Worm (Caenorhabditis elegans): Measurements from ENCODE around the gene C49C3.11.

Gene C49C3.11

DNA sequence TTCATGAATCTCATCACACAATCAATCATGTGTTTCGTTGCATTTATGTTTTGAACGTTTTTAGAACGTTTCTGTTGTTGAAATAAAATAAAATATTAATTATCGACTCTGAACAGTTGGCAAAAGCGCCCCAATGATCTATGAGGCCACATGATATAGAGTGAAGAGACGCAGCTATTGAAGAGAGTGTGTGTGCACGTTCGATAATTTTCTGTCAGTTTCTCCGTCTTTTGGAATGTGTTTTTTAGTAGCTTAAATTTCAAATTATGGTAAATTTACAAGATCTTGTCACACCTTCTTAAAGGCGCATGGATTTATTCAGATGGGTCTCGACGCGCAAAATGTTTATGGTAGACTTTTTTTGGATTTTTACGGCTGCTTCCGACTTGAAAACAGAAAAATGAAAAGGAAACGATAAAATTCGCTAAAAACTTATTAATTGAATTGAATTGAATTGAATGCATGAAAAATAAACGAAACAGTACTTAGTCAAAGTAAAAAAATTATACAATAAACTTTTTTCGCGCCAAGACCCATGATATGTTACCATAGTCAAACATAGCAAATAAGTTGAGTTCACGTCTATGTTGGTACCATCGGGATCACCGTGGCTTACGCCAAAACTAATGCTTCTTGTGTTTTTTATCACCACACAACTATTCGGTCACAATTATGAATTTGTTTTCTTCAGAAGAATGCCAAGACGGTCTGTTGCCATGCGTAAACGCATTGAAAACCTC, 9.9 kb upstream of the C49C3.11 start, which contains the start of gene C49C3.15 (continued):
- TF ChIP-seq F49E8.2 (tag; optimal IDR thresholded peaks at IDR 0.05; ENCODE audit: borderline replicate concordance): no peak
- TF ChIP-seq hif-1 (tag; optimal IDR thresholded peaks at IDR 0.05): peak in 1 of 2 experiments; percentile 83
- 0 out of 2 replicates have a peak, but pooled peaks have one; percentile 8 for TF ChIP-seq hmg-1.1 (GFP tag; IDR thresholded peaks at IDR 0.05)
- TF ChIP-seq fkh-10 (GFP tag; optimal IDR thresholded peaks at IDR 0.05): no peak
- TF ChIP-seq dmd-8 (GFP tag; IDR thresholded peaks at IDR 0.05): no peak
- no peak for TF ChIP-seq ceh-32 (tag; optimal IDR thresholded peaks at IDR 0.05; ENCODE audit: poor library complexity)
- no peak for TF ChIP-seq Y105C5A.15 (GFP tag; IDR thresholded peaks at IDR 0.05)
- TF ChIP-seq ces-1 (GFP tag; optimal IDR thresholded peaks at IDR 0.05): no peak
- TF ChIP-seq zfp-2 (tag; optimal IDR thresholded peaks at IDR 0.05): no peak
- TF ChIP-seq lin-38 (GFP tag; IDR thresholded peaks at IDR 0.05): peak; percentile 48; the same call in 1 of the 2 replicates
- no peak for TF ChIP-seq ceh-28 (tag; optimal IDR thresholded peaks at IDR 0.05)
- no peak for TF ChIP-seq snpc-1.2 (GFP tag; IDR thresholded peaks at IDR 0.05)
- no peak for TF ChIP-seq sdz-12 (GFP tag; optimal IDR thresholded peaks at IDR 0.05)
- no peak for TF ChIP-seq Y5F2A.4 (GFP tag; optimal IDR thresholded peaks at IDR 0.05)
- TF ChIP-seq nhr-41 (GFP tag; IDR thresholded peaks at IDR 0.05): no peak
- no peak for TF ChIP-seq skn-1 (tag; optimal IDR thresholded peaks at IDR 0.05)
- peak; percentile 96 for TF ChIP-seq hlh-30 (tag; optimal IDR thresholded peaks at IDR 0.05; ENCODE audit: insufficient read depth)
- no peak for TF ChIP-seq dmd-6 (GFP tag; IDR thresholded peaks at IDR 0.05)
- no peak for TF ChIP-seq D1046.2 (GFP tag; IDR thresholded peaks at IDR 0.05)
- TF ChIP-seq F10B5.3 (tag; optimal IDR thresholded peaks at IDR 0.05): no peak
- TF ChIP-seq vab-7 (GFP tag; IDR thresholded peaks at IDR 0.05): no peak
- no peak for TF ChIP-seq lin-13 (GFP tag; optimal IDR thresholded peaks at IDR 0.05)
- no peak for TF ChIP-seq daf-16 (GFP tag; optimal IDR thresholded peaks at IDR 0.05)
- TF ChIP-seq daf-16 (tag; optimal IDR thresholded peaks at IDR 0.05): peak; percentile 23
- peak; percentile 42 for TF ChIP-seq mep-1 (tag; optimal IDR thresholded peaks at IDR 0.05)
- TF ChIP-seq aly-2 (tag; optimal IDR thresholded peaks at IDR 0.05): no peak
- no peak for TF ChIP-seq spr-3 (GFP tag; optimal IDR thresholded peaks at IDR 0.05)
- TF ChIP-seq fos-1 (tag; optimal IDR thresholded peaks at IDR 0.05): no peak
- no peak for TF ChIP-seq nhr-77 (tag; optimal IDR thresholded peaks at IDR 0.05)
- no peak for TF ChIP-seq tra-1 (GFP tag; IDR thresholded peaks at IDR 0.05)
- no peak for TF ChIP-seq mxl-2 (GFP tag; conservative IDR thresholded peaks at IDR 0.05)
- TF ChIP-seq duxl-1 (tag; optimal IDR thresholded peaks at IDR 0.05; ENCODE audit: poor library complexity): no peak
- TF ChIP-seq nhr-111 (GFP tag; optimal IDR thresholded peaks at IDR 0.05): no peak
- TF ChIP-seq cey-2 (tag; optimal IDR thresholded peaks at IDR 0.05; ENCODE audit: borderline replicate concordance, insufficient read depth): no peak
- TF ChIP-seq nhr-237 (tag; optimal IDR thresholded peaks at IDR 0.05): no peak

ce11 chrIV:17335031-17335430, 8.6 kb upstream of the C49C3.11 start, which contains the start of gene C49C3.8:
TSS of gene C49C3.8 (plus strand) at chrIV:17335203.
- no peak for TF ChIP-seq unc-62 (GFP tag; optimal IDR thresholded peaks at IDR 0.05 in 1 of 2)
- no peak for TF ChIP-seq unc-62 (tag; optimal IDR thresholded peaks at IDR 0.05)
- TF ChIP-seq mep-1 (tag; optimal IDR thresholded peaks at IDR 0.05): no peak
- TF ChIP-seq mxl-2 (GFP tag; conservative IDR thresholded peaks at IDR 0.05): no peak
- no peak for TF ChIP-seq ztf-7 (tag; optimal IDR thresholded peaks at IDR 0.05)
- peak in 1 of 2 experiments; percentile 51 for TF ChIP-seq lsy-2 (tag; optimal IDR thresholded peaks at IDR 0.05)
- peak; percentile 40 for TF ChIP-seq lin-38 (GFP tag; IDR thresholded peaks at IDR 0.05)
- TF ChIP-seq snpc-4 (tag; optimal IDR thresholded peaks at IDR 0.05): no peak
- TF ChIP-seq nhr-28 (tag; optimal IDR thresholded peaks at IDR 0.05): no peak
- no peak for TF ChIP-seq madf-9 (GFP tag; conservative IDR thresholded peaks at IDR 0.05)
- TF ChIP-seq tag-97 (GFP tag; IDR thresholded peaks at IDR 0.05): no peak
- no peak for TF ChIP-seq daf-12 (tag; optimal IDR thresholded peaks at IDR 0.05)
- TF ChIP-seq F26F4.8 (GFP tag; conservative IDR thresholded peaks at IDR 0.05): no peak
- TF ChIP-seq mes-2 (tag; optimal IDR thresholded peaks at IDR 0.05; ENCODE audit: poor library complexity, severe bottlenecking): peak; percentile 27
- peak; percentile 79 for TF ChIP-seq aha-1 (tag)
- no peak for TF ChIP-seq ceh-20 (GFP tag; IDR thresholded peaks at IDR 0.05)
- TF ChIP-seq fkh-10 (GFP tag; optimal IDR thresholded peaks at IDR 0.05): no peak
- no peak for TF ChIP-seq saeg-2 (GFP tag; IDR thresholded peaks at IDR 0.05)
- TF ChIP-seq ceh-62 (tag; optimal IDR thresholded peaks at IDR 0.05): no peak
